Worm (Caenorhabditis elegans): ENCODE measurements around the gene cap-1.
"Not testable (repeated sequence)": the region's sequence is repeated elsewhere in the genome, so short reads cannot be mapped to it uniquely, and the experiment has no call there.

ce11 chrIV:7247243-7247642, 17.2 kb upstream of the cap-1 start, which contains the start of gene D2024.1:
- not testable (repeated sequence) for TF ChIP-seq hnd-1 (tag; optimal IDR thresholded peaks at IDR 0.05); ama-1 (optimal IDR thresholded peaks at IDR 0.05); tbx-37 (GFP tag; conservative IDR thresholded peaks at IDR 0.05); ets-7 (tag; optimal IDR thresholded peaks at IDR 0.05); pes-1 (GFP tag; IDR thresholded peaks at IDR 0.05); flt-1 (GFP tag; IDR thresholded peaks at IDR 0.05); scrt-1 (GFP tag; IDR thresholded peaks at IDR 0.05); B0310.2 (tag; optimal IDR thresholded peaks at IDR 0.05); sea-1 (GFP tag; conservative IDR thresholded peaks at IDR 0.05); aly-1 (tag; optimal IDR thresholded peaks at IDR 0.05); hmg-4 (GFP tag; optimal IDR thresholded peaks at IDR 0.05); tra-4 (tag; optimal IDR thresholded peaks at IDR 0.05)
